Worm (Caenorhabditis elegans) whole organism, young adult: Measurements from ENCODE around the gene cyp-25A4.

ENCODE experiments used
- B0035.1 ChIP-seq: sonication (generic microtip); optimal IDR thresholded peaks from 2 replicates; lab custom pipeline; 2016; ENCODE audit warnings: missing genetic modification characterization, mild to moderate bottlenecking, missing compliant biosample characterization, missing genotype, missing genetic modification reagents
- B0261.1 ChIP-seq: sonication (generic microtip); optimal IDR thresholded peaks from 2 replicates; lab custom pipeline; 2016; ENCODE audit warnings: mild to moderate bottlenecking, missing genetic modification characterization, moderate library complexity, missing compliant biosample characterization
- F22D6.2 ChIP-seq: sonication (generic microtip); optimal IDR thresholded peaks from 2 replicates; lab custom pipeline; 2016; ENCODE audit warnings: mild to moderate bottlenecking, missing genetic modification characterization, missing compliant biosample characterization
- F52B5.7 ChIP-seq: sonication (generic microtip); optimal IDR thresholded peaks from 2 replicates; lab custom pipeline; 2016; ENCODE audit warnings: mild to moderate bottlenecking, missing genetic modification characterization, missing compliant biosample characterization
- F55B11.4 ChIP-seq: sonication (generic microtip); optimal IDR thresholded peaks from 2 replicates; lab custom pipeline; 2016; ENCODE audit warnings: missing compliant biosample characterization, missing genetic modification characterization, borderline replicate concordance; ENCODE audit not compliant: insufficient read depth
- K11D2.4 ChIP-seq: fragments of 200-800 bp; sonication (Bioruptor generic); IDR thresholded peaks from 2 replicates; pipeline ENCODE4 v1.3.6; 2022; ENCODE audit warnings: missing genetic modification reagents, missing genetic modification characterization, missing compliant biosample characterization
- Y53F4B.3 ChIP-seq: fragments of 200-800 bp; sonication (Bioruptor generic); IDR thresholded peaks from 2 replicates; pipeline ENCODE4 v1.3.6; 2022; ENCODE audit warnings: missing genetic modification reagents, missing genetic modification characterization, missing compliant biosample characterization
- Y56A3A.18 ChIP-seq: fragments of 200-800 bp; sonication (Bioruptor generic); IDR thresholded peaks from 2 replicates; pipeline ENCODE4 v1.3.6; 2022; ENCODE audit warnings: missing genetic modification reagents, missing genetic modification characterization, missing compliant biosample characterization
- Y67H2A.10 ChIP-seq: fragments of 200-800 bp; sonication (Bioruptor generic); conservative IDR thresholded peaks from 2 replicates; pipeline ENCODE4 v1.3.6; 2022; ENCODE audit warnings: missing genetic modification reagents, missing genetic modification characterization, missing compliant biosample characterization
- ZK185.1 ChIP-seq: sonication (generic microtip); optimal IDR thresholded peaks from 2 replicates; lab custom pipeline; 2016; ENCODE audit warnings: mild to moderate bottlenecking, missing genetic modification characterization, missing compliant biosample characterization; ENCODE audit not compliant: poor library complexity, severe bottlenecking
- ama-1 ChIP-seq, 3 experiments: fragments of 150-350 bp in 1 of 3; sonication (generic microtip) in 2 of 3; optimal IDR thresholded peaks; 2 replicates each; lab custom pipeline; 2014 to 2018; ENCODE audit warnings: missing biosample characterization in 2 of 3, missing genetic modification characterization in 2 of 3, missing genetic modification reagents in 2 of 3
- aptf-2 ChIP-seq: fragments of 200-800 bp; sonication (Bioruptor generic); conservative IDR thresholded peaks from 2 replicates; pipeline ENCODE4 v1.3.6; 2022; ENCODE audit warnings: missing genetic modification reagents, missing genetic modification characterization, missing compliant biosample characterization
- aptf-3 ChIP-seq: fragments of 200-800 bp; sonication (Bioruptor generic); IDR thresholded peaks from 2 replicates; pipeline ENCODE4 v1.3.6; 2022; ENCODE audit warnings: missing genetic modification characterization, missing compliant biosample characterization
- atf-7 ChIP-seq: sonication (generic microtip); optimal IDR thresholded peaks from 2 replicates; lab custom pipeline; 2017; ENCODE audit warnings: mild to moderate bottlenecking, missing genetic modification characterization, missing compliant biosample characterization
- athp-1 ChIP-seq: sonication (generic microtip); optimal IDR thresholded peaks from 2 replicates; lab custom pipeline; 2017; ENCODE audit warnings: mild to moderate bottlenecking, missing genetic modification characterization, missing compliant biosample characterization
- ceh-100 ChIP-seq: fragments of 200-800 bp; sonication (Bioruptor generic); IDR thresholded peaks from 2 replicates; pipeline ENCODE4 v1.3.6; 2022; ENCODE audit warnings: missing genetic modification reagents, missing genetic modification characterization, missing compliant biosample characterization
- ceh-40 ChIP-seq: fragments of 200-800 bp; sonication (Bioruptor generic); IDR thresholded peaks from 2 replicates; pipeline ENCODE4 v1.3.6; 2022; ENCODE audit warnings: missing genetic modification characterization, missing compliant biosample characterization
- ceh-79 ChIP-seq: sonication (generic microtip); optimal IDR thresholded peaks from 2 replicates; lab custom pipeline; 2017; ENCODE audit warnings: mild to moderate bottlenecking, missing genetic modification characterization, missing compliant biosample characterization
- chd-7 ChIP-seq: sonication (generic microtip); optimal IDR thresholded peaks from 2 replicates; lab custom pipeline; 2016; ENCODE audit warnings: mild to moderate bottlenecking, missing genetic modification characterization, moderate library complexity, missing compliant biosample characterization
- dpl-1 ChIP-seq: fragments of 150-350 bp; optimal IDR thresholded peaks from 2 replicates; lab custom pipeline; 2014; ENCODE audit warnings: missing biosample characterization, missing genetic modification reagents, missing genetic modification characterization
- egrh-3 ChIP-seq: fragments of 200-800 bp; sonication (Bioruptor generic); IDR thresholded peaks from 2 replicates; pipeline ENCODE4 v1.3.6; 2022; ENCODE audit warnings: missing genetic modification reagents, missing genetic modification characterization, missing compliant biosample characterization
- ekl-4 ChIP-seq: fragments of 200-800 bp; sonication (Bioruptor generic); IDR thresholded peaks from 2 replicates; pipeline ENCODE4 v1.3.6; 2022; ENCODE audit warnings: missing genetic modification reagents, missing genetic modification characterization, missing compliant biosample characterization
- gei-17 ChIP-seq: fragments of 200-800 bp; sonication (Bioruptor generic); optimal IDR thresholded peaks from 2 replicates; lab custom pipeline; 2018; ENCODE audit warnings: mild to moderate bottlenecking, missing genetic modification characterization, missing compliant biosample characterization
- let-607 ChIP-seq, 2 experiments: fragments of 200-800 bp in 1 of 2; sonication (Bioruptor generic) in 1 of 2; sonication (generic microtip) in 1 of 2; optimal IDR thresholded peaks; 2 replicates each; lab custom pipeline; 2016 to 2018; ENCODE audit warnings: mild to moderate bottlenecking in 2 of 2, missing compliant biosample characterization in 2 of 2, missing genetic modification characterization in 2 of 2, moderate library complexity in 2 of 2, missing genotype in 1 of 2
- lin-26 ChIP-seq: fragments of 200-800 bp; sonication (Bioruptor generic); IDR thresholded peaks from 2 replicates; pipeline ENCODE4 v1.3.6; 2022; ENCODE audit warnings: missing genetic modification reagents, missing genetic modification characterization, missing compliant biosample characterization
- lin-35 ChIP-seq, 3 experiments: fragments of 150-350 bp in 2 of 3; sonication (generic microtip) in 1 of 3; optimal IDR thresholded peaks; 2 replicates each; lab custom pipeline; 2014 to 2018; ENCODE audit warnings: missing biosample characterization in 3 of 3, missing genetic modification characterization in 3 of 3, missing genetic modification reagents in 3 of 3
- madf-3 ChIP-seq: fragments of 200-800 bp; sonication (Bioruptor generic); IDR thresholded peaks from 2 replicates; pipeline ENCODE4 v1.3.6; 2022; ENCODE audit warnings: missing genetic modification reagents, missing genetic modification characterization, missing compliant biosample characterization
- mcd-1 ChIP-seq: fragments of 200-800 bp; sonication (Bioruptor generic); IDR thresholded peaks from 2 replicates; pipeline ENCODE4 v1.3.6; 2022; ENCODE audit warnings: missing genetic modification reagents, missing genetic modification characterization, missing compliant biosample characterization
- mxl-1 ChIP-seq: sonication (generic microtip); optimal IDR thresholded peaks from 2 replicates; lab custom pipeline; 2016; ENCODE audit warnings: missing genetic modification characterization, missing compliant biosample characterization
- nfya-1 ChIP-seq: sonication (generic microtip); optimal IDR thresholded peaks from 2 replicates; lab custom pipeline; 2017; ENCODE audit warnings: antibody characterized with exemption, missing compliant biosample characterization, missing genetic modification characterization, borderline replicate concordance; ENCODE audit not compliant: insufficient read depth
- nfya-2 ChIP-seq: fragments of 200-800 bp; sonication (Bioruptor generic); IDR thresholded peaks from 2 replicates; pipeline ENCODE4 v1.3.6; 2022; ENCODE audit warnings: missing genetic modification reagents, missing genetic modification characterization, missing compliant biosample characterization
- nfyb-1 ChIP-seq: fragments of 200-800 bp; sonication (Bioruptor generic); IDR thresholded peaks from 2 replicates; pipeline ENCODE4 v1.3.6; 2022; ENCODE audit warnings: missing genetic modification reagents, missing genetic modification characterization, missing compliant biosample characterization
- nhr-179 ChIP-seq: sonication (generic microtip); optimal IDR thresholded peaks from 2 replicates; lab custom pipeline; 2016; ENCODE audit warnings: mild to moderate bottlenecking, missing genetic modification characterization, missing compliant biosample characterization
- nhr-80 ChIP-seq: sonication (generic microtip); optimal IDR thresholded peaks from 2 replicates; lab custom pipeline; 2016; ENCODE audit warnings: missing genetic modification characterization, missing compliant biosample characterization
- rpc-1 ChIP-seq, 2 experiments: fragments of 150-350 bp in 1 of 2; sonication (generic microtip) in 1 of 2; optimal IDR thresholded peaks; 2 replicates each; lab custom pipeline; 2014 to 2018; ENCODE audit warnings: missing biosample characterization in 1 of 2, missing genetic modification characterization in 1 of 2, missing genetic modification reagents in 1 of 2, missing genotype in 1 of 2
- sea-2 ChIP-seq: fragments of 200-800 bp; sonication (Bioruptor generic); IDR thresholded peaks from 2 replicates; pipeline ENCODE4 v1.3.6; 2022; ENCODE audit warnings: missing genetic modification characterization, missing compliant biosample characterization
- snpc-1.3 ChIP-seq: sonication (generic microtip); optimal IDR thresholded peaks from 2 replicates; lab custom pipeline; 2017; ENCODE audit warnings: missing genetic modification characterization, mild to moderate bottlenecking, missing compliant biosample characterization, antibody characterized with exemption, moderate library complexity, missing genotype, missing genetic modification reagents; ENCODE audit not compliant: insufficient read depth
- snpc-4 ChIP-seq, 5 experiments: fragments of 150-350 bp in 1 of 5; sonication (generic microtip) in 4 of 5; optimal IDR thresholded peaks; 2 replicates each; lab custom pipeline; 2014 to 2018; ENCODE audit warnings: missing genetic modification characterization in 5 of 5, missing biosample characterization in 3 of 5, antibody characterized with exemption in 2 of 5, mild to moderate bottlenecking in 2 of 5, missing compliant biosample characterization in 2 of 5, missing genotype in 2 of 5, moderate library complexity in 2 of 5, missing genetic modification reagents in 1 of 5
- sptf-2 ChIP-seq: fragments of 200-800 bp; sonication (Bioruptor generic); optimal IDR thresholded peaks from 2 replicates; lab custom pipeline; 2018; ENCODE audit warnings: mild to moderate bottlenecking, missing genetic modification characterization, missing compliant biosample characterization
- tlf-1 ChIP-seq: fragments of 200-800 bp; sonication (Bioruptor generic); optimal IDR thresholded peaks from 2 replicates; lab custom pipeline; 2018; ENCODE audit warnings: mild to moderate bottlenecking, missing genetic modification characterization, missing compliant biosample characterization
- unc-62 ChIP-seq: fragments of 150-350 bp; optimal IDR thresholded peaks from 2 replicates; lab custom pipeline; 2014; ENCODE audit warnings: missing biosample characterization, missing genetic modification reagents, missing genetic modification characterization
- zim-3 ChIP-seq: sonication (generic microtip); optimal IDR thresholded peaks from 2 replicates; lab custom pipeline; 2017; ENCODE audit warnings: mild to moderate bottlenecking, missing genetic modification characterization, moderate library complexity, missing compliant biosample characterization
- ztf-26 ChIP-seq: sonication (generic microtip); optimal IDR thresholded peaks from 2 replicates; lab custom pipeline; 2017; ENCODE audit warnings: missing genetic modification characterization, missing compliant biosample characterization

Gene cyp-25A4

ce11 chrIII:3869292-3869781 is 17.5 kb upstream of the cyp-25A4 start (continued):
- TF ChIP-seq chd-7 (peak; percentile 72), let-607 (tag; optimal IDR thresholded peaks at IDR 0.05; lab: Kevin White, UChicago) (peak; percentile 15 to 44), gei-17 (GFP tag; lab: Kevin White, UChicago) (no peak), nfya-1 (no peak), mcd-1 (peak; percentile 60; the same call in 1 of the 2 replicates), aptf-3 (GFP tag; lab: Robert Waterston, UW) (peak; percentile 83; the same call in 1 of the 2 replicates), madf-3 (GFP tag; lab: Robert Waterston, UW) (peak; percentile 89), nhr-80 (no peak), sea-2 (no peak), Y53F4B.3 (no peak), zim-3 (tag; lab: Kevin White, UChicago) (peak; percentile 77), rpc-1 (optimal IDR thresholded peaks at IDR 0.05; lab: Kevin White, UChicago) (no peak), rpc-1 (tag; optimal IDR thresholded peaks at IDR 0.05; lab: Kevin White, UChicago) (peak; percentile 21), ceh-100 (GFP tag; lab: Robert Waterston, UW) (peak; percentile 71), tlf-1 (peak; percentile 88)
- TF ChIP-seq, all 124 proteins: peak for 85

DNA sequence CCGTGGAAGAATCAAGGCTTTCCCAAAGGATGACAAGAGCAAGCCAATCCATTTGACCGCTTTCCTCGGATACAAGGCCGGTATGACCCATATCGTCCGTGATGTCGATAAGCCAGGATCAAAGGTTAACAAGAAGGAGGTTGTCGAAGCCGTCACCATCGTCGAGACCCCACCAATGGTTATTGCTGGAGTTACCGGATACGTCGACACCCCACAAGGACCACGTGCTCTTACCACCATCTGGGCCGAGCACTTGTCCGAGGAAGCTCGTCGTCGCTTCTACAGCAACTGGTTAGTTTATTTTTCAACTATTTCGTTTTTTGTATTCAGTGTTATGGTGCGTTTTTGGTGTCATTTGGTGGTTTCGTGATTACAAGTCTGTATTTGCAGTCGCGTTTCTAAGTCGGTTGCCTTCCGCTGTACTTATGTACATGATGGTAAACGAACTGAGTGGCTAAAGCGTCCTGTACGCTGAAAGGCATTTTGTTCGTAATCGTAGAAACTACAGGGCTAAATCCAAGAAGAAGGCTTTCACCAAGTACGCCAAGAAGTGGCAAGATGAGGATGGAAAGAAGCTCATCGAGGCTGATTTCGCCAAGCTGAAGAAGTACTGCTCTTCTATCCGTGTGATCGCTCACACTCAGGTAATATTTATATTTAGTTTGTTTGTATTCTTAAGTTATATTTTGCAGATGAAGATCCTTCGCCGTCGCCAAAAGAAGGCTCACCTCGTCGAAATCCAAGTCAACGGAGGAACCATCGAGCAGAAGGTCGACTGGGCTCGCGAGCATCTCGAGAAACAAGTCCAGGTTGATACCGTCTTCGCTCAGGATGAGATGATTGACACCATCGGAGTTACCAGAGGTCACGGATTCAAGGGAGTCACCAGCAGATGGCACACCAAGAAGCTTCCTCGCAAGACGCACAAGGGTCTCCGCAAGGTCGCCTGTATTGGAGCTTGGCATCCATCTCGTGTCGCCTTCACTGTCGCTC is 16.4 kb upstream of the cyp-25A4 start:
- TF ChIP-seq B0035.1 (tag; lab: Kevin White, UChicago): no peak
- no peak for TF ChIP-seq ama-1 (optimal IDR thresholded peaks at IDR 0.05; lab: Kevin White, UChicago)
- TF ChIP-seq ama-1 (GFP tag; optimal IDR thresholded peaks at IDR 0.05; lab: Kevin White, UChicago): no peak
- TF ChIP-seq lin-26 (GFP tag; lab: Robert Waterston, UW): no peak; the same call in 1 of the 2 replicates
- peak; percentile 55 for TF ChIP-seq ekl-4 (GFP tag; lab: Robert Waterston, UW)
- TF ChIP-seq Y56A3A.18 (GFP tag; lab: Robert Waterston, UW): no peak
- TF ChIP-seq snpc-4 (GFP tag; optimal IDR thresholded peaks at IDR 0.05; lab: Kevin White, UChicago): no peak
- TF ChIP-seq snpc-4 (tag; optimal IDR thresholded peaks at IDR 0.05; lab: Kevin White, UChicago): no peak
- TF ChIP-seq athp-1 (tag; lab: Kevin White, UChicago): no peak
- 0 out of 2 replicates have a peak, but pooled peaks have one; percentile 50 for TF ChIP-seq nfya-2
- no peak for TF ChIP-seq snpc-1.3
- no peak for TF ChIP-seq aptf-3 (GFP tag; lab: Robert Waterston, UW)
- no peak for TF ChIP-seq aptf-2 (GFP tag; lab: Robert Waterston, UW)
- TF ChIP-seq ceh-40 (GFP tag; lab: Robert Waterston, UW): peak; percentile 26; the same call in 1 of the 2 replicates
- no peak for TF ChIP-seq egrh-3
- TF ChIP-seq nfyb-1 (GFP tag; lab: Robert Waterston, UW): no peak
- TF ChIP-seq ztf-26 (tag; lab: Kevin White, UChicago): no peak
- TF ChIP-seq atf-7 (tag; lab: Kevin White, UChicago): no peak
- TF ChIP-seq Y67H2A.10 (GFP tag; lab: Robert Waterston, UW): no peak
- no peak for TF ChIP-seq nhr-179
- no peak for TF ChIP-seq ceh-79
- TF ChIP-seq unc-62 (GFP tag; lab: Kevin White, UChicago): no peak
- no peak for TF ChIP-seq gei-17 (GFP tag; lab: Kevin White, UChicago)
- no peak for TF ChIP-seq K11D2.4 (GFP tag; lab: Robert Waterston, UW)
- TF ChIP-seq lin-35 (GFP tag; optimal IDR thresholded peaks at IDR 0.05; lab: Kevin White, UChicago): no peak
- TF ChIP-seq F55B11.4 (tag; lab: Kevin White, UChicago): no peak
- TF ChIP-seq B0261.1 (tag; lab: Kevin White, UChicago): no peak
- no peak for TF ChIP-seq sptf-2
- no peak for TF ChIP-seq mcd-1
- TF ChIP-seq rpc-1 (optimal IDR thresholded peaks at IDR 0.05; lab: Kevin White, UChicago): no peak
- TF ChIP-seq rpc-1 (tag; optimal IDR thresholded peaks at IDR 0.05; lab: Kevin White, UChicago): no peak
- TF ChIP-seq ZK185.1 (tag; lab: Kevin White, UChicago): no peak
- no peak for TF ChIP-seq mxl-1 (tag; lab: Kevin White, UChicago)
- no peak for TF ChIP-seq F22D6.2 (tag; lab: Kevin White, UChicago)
- TF ChIP-seq tlf-1: no peak
- TF ChIP-seq dpl-1 (GFP tag; lab: Kevin White, UChicago): no peak
- TF ChIP-seq F52B5.7: no peak
